Fruit fly (Drosophila melanogaster): ENCODE results near the gene CG17780.

Gene CG17780

dm6 chr3R:24361583-24361982, 23.3 kb downstream of the CG17780 start, which contains the start of the genes CG5762 and CG33339:
Gene CG5762 (minus strand): TSS chr3R:24361683.
Gene CG33339 (plus strand): TSS chr3R:24361847.
- TF ChIP-seq insv (optimal IDR thresholded peaks at IDR 0.05) (no peak), ttk (optimal IDR thresholded peaks at IDR 0.05) (no peak), psq (optimal IDR thresholded peaks at IDR 0.05) (no peak), Sin3A (optimal IDR thresholded peaks at IDR 0.05) (no peak), Myc (optimal IDR thresholded peaks at IDR 0.05) (no peak), h (optimal IDR thresholded peaks at IDR 0.05) (no peak)

DNA sequence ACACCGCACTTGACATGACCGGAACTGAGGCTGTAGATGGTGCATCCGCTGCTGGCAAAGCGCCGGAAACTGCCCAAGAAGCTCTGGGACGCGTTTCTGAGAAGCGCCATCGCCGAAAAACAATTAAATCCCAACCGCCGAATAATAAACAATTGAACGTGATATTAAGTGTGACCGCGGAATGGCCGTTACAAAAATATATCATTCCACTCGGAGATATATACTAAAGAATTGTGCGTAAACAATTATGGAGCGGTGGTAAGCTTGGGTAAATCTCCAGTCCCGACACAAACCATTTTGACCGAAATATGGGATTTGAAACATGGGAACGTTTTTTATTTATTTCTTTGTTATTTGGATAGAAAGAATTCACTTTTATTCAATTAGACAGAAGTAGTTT, 24.9 kb downstream of the CG17780 start, which contains the start of gene CG18528:
TSS of gene CG18528 (minus strand) at position 188 of the 400 bp plus-strand sequence.
- TF ChIP-seq Sin3A (optimal IDR thresholded peaks at IDR 0.05): no peak
- TF ChIP-seq ttk (optimal IDR thresholded peaks at IDR 0.05): no peak
- no peak for TF ChIP-seq h (optimal IDR thresholded peaks at IDR 0.05)
- TF ChIP-seq psq (optimal IDR thresholded peaks at IDR 0.05): no peak
- no peak for TF ChIP-seq insv (optimal IDR thresholded peaks at IDR 0.05)
- no peak for TF ChIP-seq Myc (optimal IDR thresholded peaks at IDR 0.05)

dm6 chr3R:24357698-24358097, 27.2 kb downstream of the CG17780 start, which contains the start of gene Golgin84:
Gene Golgin84 (minus strand): TSS chr3R:24357938.
- TF ChIP-seq insv (optimal IDR thresholded peaks at IDR 0.05): no peak
- no peak for TF ChIP-seq Myc (optimal IDR thresholded peaks at IDR 0.05)

DNA sequence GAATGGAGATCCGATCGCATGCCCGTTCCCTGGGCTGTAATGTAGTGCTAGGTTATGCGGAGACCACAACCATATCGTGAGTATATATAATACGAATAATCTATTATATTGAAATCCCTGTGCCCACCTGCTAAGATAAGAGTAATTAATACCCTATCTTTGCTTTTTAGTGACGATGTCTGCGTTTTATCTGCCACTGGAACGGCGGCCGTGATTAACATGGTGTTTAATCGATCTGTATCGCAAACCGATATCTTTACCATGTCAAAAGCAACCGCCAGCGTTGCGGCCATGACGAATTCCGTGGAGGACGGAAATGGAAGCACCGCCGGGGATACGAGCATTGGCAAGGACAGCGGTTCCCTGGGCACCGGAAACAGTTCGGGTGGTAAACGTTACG, 31.4 kb downstream of the CG17780 start:
- TF ChIP-seq ttk (optimal IDR thresholded peaks at IDR 0.05): no peak
- TF ChIP-seq insv (optimal IDR thresholded peaks at IDR 0.05): no peak
- no peak for TF ChIP-seq psq (optimal IDR thresholded peaks at IDR 0.05)
- TF ChIP-seq h (optimal IDR thresholded peaks at IDR 0.05): no peak

DNA sequence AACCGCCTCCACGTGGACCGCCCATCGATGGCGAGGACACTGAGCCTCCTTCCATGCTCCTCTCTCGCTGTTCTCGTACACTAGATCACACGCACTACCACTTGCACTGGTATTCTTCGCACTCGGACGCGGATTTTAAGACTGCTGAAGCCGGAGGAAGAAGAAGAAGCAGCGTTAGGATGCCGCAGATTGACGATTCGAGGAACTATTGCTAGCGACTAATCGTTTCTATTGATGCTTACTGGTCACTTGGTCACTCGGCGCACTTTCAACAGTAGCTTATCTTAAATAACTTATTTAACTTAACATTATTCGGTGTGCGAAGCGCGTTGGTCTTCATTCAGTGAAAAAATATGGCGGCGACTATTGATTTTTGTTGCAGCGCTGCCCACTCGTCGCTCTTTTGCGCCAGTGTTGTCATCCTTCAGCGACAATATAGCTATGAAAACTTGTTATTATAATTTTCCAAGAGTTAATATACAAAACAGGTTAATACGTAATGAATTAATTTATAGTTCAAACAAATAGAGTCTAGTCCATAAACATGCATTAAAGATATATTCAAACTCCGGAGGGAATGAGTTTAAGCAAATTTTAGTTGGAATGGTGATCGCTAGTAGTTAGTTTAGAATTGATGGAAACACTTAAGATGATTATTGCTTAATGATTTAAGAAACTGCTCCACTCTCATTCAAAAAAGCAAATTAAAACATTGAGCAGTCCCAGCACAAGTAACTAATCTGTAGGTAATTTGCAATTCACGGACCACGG, 36.2 kb downstream of the CG17780 start, which contains the start of the genes CG5746 and CG6454:
TSS of gene CG5746 (minus strand) at position 372 of the 771 bp plus-strand sequence.
TSS of gene CG6454 (plus strand) at position 763 of the 771 bp plus-strand sequence.
- no peak for TF ChIP-seq h (optimal IDR thresholded peaks at IDR 0.05)
- no peak for TF ChIP-seq psq (optimal IDR thresholded peaks at IDR 0.05)
- TF ChIP-seq Myc (optimal IDR thresholded peaks at IDR 0.05): no peak
- TF ChIP-seq Sin3A (optimal IDR thresholded peaks at IDR 0.05): no peak
- no peak for TF ChIP-seq ttk (optimal IDR thresholded peaks at IDR 0.05)
- no peak for TF ChIP-seq insv (optimal IDR thresholded peaks at IDR 0.05)

- TF ChIP-seq h (optimal IDR thresholded peaks at IDR 0.05) (no peak), Myc (optimal IDR thresholded peaks at IDR 0.05) (no peak), psq (optimal IDR thresholded peaks at IDR 0.05) (no peak), ttk (optimal IDR thresholded peaks at IDR 0.05) (no peak), insv (optimal IDR thresholded peaks at IDR 0.05) (no peak)
These were observed 43.6 kb downstream of the CG17780 start, which contains the start of gene Ms for dm6 chr3R:24341251-24341650. Gene Ms (plus strand): TSS chr3R:24341551.

- no peak for TF ChIP-seq h (optimal IDR thresholded peaks at IDR 0.05)
- TF ChIP-seq Sin3A (optimal IDR thresholded peaks at IDR 0.05): no peak
- TF ChIP-seq Myc (optimal IDR thresholded peaks at IDR 0.05): no peak
- no peak for TF ChIP-seq psq (optimal IDR thresholded peaks at IDR 0.05)
- no peak for TF ChIP-seq insv (optimal IDR thresholded peaks at IDR 0.05)
- no peak for TF ChIP-seq ttk (optimal IDR thresholded peaks at IDR 0.05)
These were observed 48.2 kb downstream of the CG17780 start, which contains the start of gene CG6432 for dm6 chr3R:24336622-24337021. Gene CG6432 (plus strand): TSS chr3R:24336922.

dm6 chr3R:24333182-24333808, 51.6 kb downstream of the CG17780 start, which contains the start of the genes Rrp5 and Dis3:
Gene Rrp5 (minus strand): TSS chr3R:24333316.
Gene Dis3 (plus strand): TSS chr3R:24333433.
- TF ChIP-seq Sin3A (optimal IDR thresholded peaks at IDR 0.05) (no peak), Myc (optimal IDR thresholded peaks at IDR 0.05) (no peak), h (optimal IDR thresholded peaks at IDR 0.05) (no peak), ttk (optimal IDR thresholded peaks at IDR 0.05) (no peak), psq (optimal IDR thresholded peaks at IDR 0.05) (no peak), insv (optimal IDR thresholded peaks at IDR 0.05) (no peak)

Measured in Kc167 (cell line).